Fruit fly (Drosophila melanogaster): ENCODE data around the gene IntS6.

The IntS6 gene

DNA sequence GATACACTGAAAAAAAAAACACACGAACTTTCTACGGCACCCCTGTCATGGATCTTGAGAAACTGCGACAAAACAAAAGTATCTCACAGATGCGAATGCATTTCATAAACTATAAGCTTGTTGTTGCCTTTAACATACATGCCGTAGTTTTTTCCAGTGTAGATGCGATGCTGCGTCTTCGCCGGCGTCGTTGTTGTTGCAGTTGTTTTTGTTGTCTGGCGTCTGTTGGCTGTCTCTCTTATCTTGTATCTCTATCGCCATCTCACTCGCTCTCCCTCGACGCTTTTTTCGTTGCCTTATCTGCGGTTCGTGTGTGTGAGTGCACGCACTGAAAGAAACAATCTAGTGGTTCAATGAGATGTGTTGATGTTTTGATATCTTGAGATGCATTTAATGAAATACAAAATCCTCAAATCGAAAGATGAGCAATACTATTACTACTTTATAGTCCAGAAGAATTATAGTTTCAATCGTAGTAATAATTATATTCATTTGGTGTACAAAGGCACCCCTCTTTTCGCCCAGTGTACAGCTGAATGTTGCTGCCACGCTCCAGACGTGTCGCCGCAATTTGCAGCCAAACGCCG lies 50.5 kb downstream of the IntS6 start (continued):
- peak; percentile 98 for TF ChIP-seq CG31627 (GFP tag; optimal IDR thresholded peaks at IDR 0.05)
- TF ChIP-seq salr (GFP tag; optimal IDR thresholded peaks at IDR 0.05), result peak; percentile 93 to 95
- peak; percentile 97 for TF ChIP-seq spab (GFP tag; optimal IDR thresholded peaks at IDR 0.05)
- peak; percentile 94 for TF ChIP-seq CG8119 (GFP tag; IDR thresholded peaks at IDR 0.05)
- TF ChIP-seq CG9139 (GFP tag; optimal IDR thresholded peaks at IDR 0.05), result peak; percentile 94
- peak; percentile 94 for TF ChIP-seq CG4318 (GFP tag; optimal IDR thresholded peaks at IDR 0.05)
- peak; percentile 97 for TF ChIP-seq net (GFP tag; optimal IDR thresholded peaks at IDR 0.05)
- peak; percentile 95 for TF ChIP-seq CG15336 (GFP tag; IDR thresholded peaks at IDR 0.05)
- peak; percentile 97 for TF ChIP-seq CG32006 (GFP tag; optimal IDR thresholded peaks at IDR 0.05)
- TF ChIP-seq Sox14 (GFP tag; optimal IDR thresholded peaks at IDR 0.05), result peak; percentile 98
- TF ChIP-seq eg (GFP tag; IDR thresholded peaks at IDR 0.05), result peak; percentile 97
- TF ChIP-seq CG6163 (GFP tag; IDR thresholded peaks at IDR 0.05), result peak; percentile 99
- TF ChIP-seq Sox15 (GFP tag; optimal IDR thresholded peaks at IDR 0.05), result peak; percentile 96
- TF ChIP-seq fd59A (GFP tag; optimal IDR thresholded peaks at IDR 0.05), result peak; percentile 96
- TF ChIP-seq Eip93F (GFP tag; optimal IDR thresholded peaks at IDR 0.05), result peak; percentile 95
- TF ChIP-seq Hr4 (GFP tag; optimal IDR thresholded peaks at IDR 0.05), result peak; percentile 97
- peak; percentile 97 for TF ChIP-seq CG6808 (GFP tag; optimal IDR thresholded peaks at IDR 0.05)
- TF ChIP-seq CG6792 (GFP tag; optimal IDR thresholded peaks at IDR 0.05), result peak; percentile 98
- TF ChIP-seq Hr39 (GFP tag; optimal IDR thresholded peaks at IDR 0.05), result peak; percentile 98
- TF ChIP-seq Eip75B (GFP tag; optimal IDR thresholded peaks at IDR 0.05), result peak; percentile 98
- TF ChIP-seq Gug (GFP tag; IDR thresholded peaks at IDR 0.05), result peak; percentile 93
- peak; percentile 94 for TF ChIP-seq CG6276 (GFP tag; optimal IDR thresholded peaks at IDR 0.05)
- TF ChIP-seq dac (GFP tag; optimal IDR thresholded peaks at IDR 0.05), result peak; percentile 96

dm6 chrX:5695958-5696357 lies 51.1 kb downstream of the IntS6 start:
- TF ChIP-seq Ets96B (tag; optimal IDR thresholded peaks at IDR 0.05) (peak; percentile 84), CG10669 (GFP tag; optimal IDR thresholded peaks at IDR 0.05) (peak; percentile 29), CG3032 (tag; optimal IDR thresholded peaks at IDR 0.05) (peak; percentile 86), CG7368 (GFP tag; optimal IDR thresholded peaks at IDR 0.05) (no peak), Sox15 (GFP tag; optimal IDR thresholded peaks at IDR 0.05) (no peak), CG10631 (GFP tag; optimal IDR thresholded peaks at IDR 0.05) (no peak), eg (GFP tag; IDR thresholded peaks at IDR 0.05) (peak; percentile 22; the same call in 1 of the 3 replicates), dsx (GFP tag; optimal IDR thresholded peaks at IDR 0.05; ENCODE audit: poor library complexity, severe bottlenecking) (peak; percentile 64), CG6163 (GFP tag; IDR thresholded peaks at IDR 0.05) (peak; percentile 37)

DNA sequence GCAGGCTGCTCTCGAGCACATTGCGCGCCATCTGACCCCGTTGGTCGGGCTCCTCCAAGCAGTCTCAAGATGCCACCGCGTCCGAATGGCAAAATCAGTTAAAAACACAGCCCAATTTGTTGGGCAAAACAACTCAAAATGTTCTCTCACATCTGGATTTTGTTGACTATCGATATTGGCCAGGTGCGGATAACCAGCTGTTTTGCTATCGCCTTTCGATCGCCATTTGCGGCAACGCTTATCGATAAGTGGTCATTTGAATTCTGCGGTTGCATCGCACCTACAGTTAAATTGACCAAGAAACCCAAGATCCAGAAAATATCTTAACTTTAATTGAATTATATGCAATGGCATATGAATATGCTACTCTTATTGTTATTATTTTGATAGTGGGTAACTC lies 52.0 kb downstream of the IntS6 start, which contains the start of gene CG3149:
TSS of gene CG3149 (minus strand) at position 171 of the 400 bp plus-strand sequence.
- TF ChIP-seq Eip75B (GFP tag; optimal IDR thresholded peaks at IDR 0.05), result no peak
- TF ChIP-seq Eip78C (GFP tag), result peak; percentile 45
- no peak for TF ChIP-seq CG8319 (GFP tag; optimal IDR thresholded peaks at IDR 0.05)

DNA sequence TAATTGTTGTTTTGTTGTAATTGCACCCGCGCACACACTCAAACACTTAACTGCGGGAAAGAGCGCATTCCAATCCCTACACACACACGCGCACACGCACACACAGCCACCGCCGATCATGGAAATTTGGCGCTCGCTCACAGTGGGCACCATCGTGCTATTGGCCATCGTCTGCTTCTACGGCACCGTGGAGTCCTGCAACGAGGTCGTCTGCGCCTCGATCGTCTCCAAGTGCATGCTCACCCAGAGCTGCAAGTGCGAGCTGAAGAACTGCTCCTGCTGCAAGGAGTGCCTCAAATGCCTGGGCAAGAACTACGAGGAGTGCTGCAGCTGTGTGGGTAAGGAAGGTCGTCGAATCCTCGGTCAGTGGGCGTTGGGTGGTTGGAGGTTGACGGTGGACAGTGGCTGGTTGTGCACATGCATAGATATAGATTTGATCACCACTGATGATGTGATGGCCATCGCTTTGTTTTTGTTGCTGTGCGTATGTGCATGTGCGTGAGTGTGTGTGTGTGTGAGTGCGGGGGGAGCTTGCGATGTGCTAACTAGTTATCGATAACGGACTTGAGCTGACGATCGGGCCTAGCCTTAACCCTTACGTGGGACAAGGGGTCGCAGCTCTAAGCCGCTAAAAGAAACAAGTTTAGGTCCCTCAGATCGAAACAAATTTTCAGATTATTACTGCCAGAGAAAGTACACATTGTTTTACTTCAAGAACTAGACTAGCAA lies 56.2 kb downstream of the IntS6 start:
- TF ChIP-seq CG15336 (GFP tag; IDR thresholded peaks at IDR 0.05) (0 out of 2 replicates have a peak, but pooled peaks have one; percentile 24), CG3032 (tag; optimal IDR thresholded peaks at IDR 0.05) (no peak), spab (GFP tag; optimal IDR thresholded peaks at IDR 0.05) (no peak), Sox102F (GFP tag; optimal IDR thresholded peaks at IDR 0.05) (no peak), CG6163 (GFP tag; IDR thresholded peaks at IDR 0.05) (no peak), CG9139 (GFP tag; optimal IDR thresholded peaks at IDR 0.05) (no peak), Smox (GFP tag; optimal IDR thresholded peaks at IDR 0.05) (no peak), CG10669 (GFP tag; optimal IDR thresholded peaks at IDR 0.05) (no peak), CG8319 (GFP tag; optimal IDR thresholded peaks at IDR 0.05) (no peak), CG31627 (GFP tag; optimal IDR thresholded peaks at IDR 0.05) (no peak), Met (GFP tag; optimal IDR thresholded peaks at IDR 0.05) (no peak), Eip78C (GFP tag) (peak; percentile 78), topi (GFP tag; optimal IDR thresholded peaks at IDR 0.05) (no peak), CG32006 (GFP tag; optimal IDR thresholded peaks at IDR 0.05) (peak; percentile 37), Hr4 (GFP tag; optimal IDR thresholded peaks at IDR 0.05) (no peak), ss (GFP tag; optimal IDR thresholded peaks at IDR 0.05) (peak in 1 of 2 experiments; percentile 1), CG16779 (tag; optimal IDR thresholded peaks at IDR 0.05) (peak; percentile 6), svp (GFP tag) (peak; percentile 51), CG4318 (GFP tag; optimal IDR thresholded peaks at IDR 0.05) (no peak), CG6808 (GFP tag; optimal IDR thresholded peaks at IDR 0.05) (peak; percentile 5), net (GFP tag; optimal IDR thresholded peaks at IDR 0.05) (no peak)
